Worm (Caenorhabditis elegans): ENCODE measurements around the gene C23H5.12.

Gene C23H5.12

ce11 chrIV:2133431-2133940 lies at the start of gene C23H5.12:
Gene C23H5.12, plus strand, starts transcription at chrIV:2133481.
- TF ChIP-seq lin-13 (GFP tag; optimal IDR thresholded peaks at IDR 0.05) = no peak
- no peak for TF ChIP-seq nhr-76 (tag; optimal IDR thresholded peaks at IDR 0.05)
- no peak for TF ChIP-seq alr-1 (tag; optimal IDR thresholded peaks at IDR 0.05; ENCODE audit: borderline replicate concordance)
- no peak for TF ChIP-seq ceh-8 (GFP tag; optimal IDR thresholded peaks at IDR 0.05)
- no peak for TF ChIP-seq C04F5.9 (tag; optimal IDR thresholded peaks at IDR 0.05)
- no peak for TF ChIP-seq egl-27 (tag; optimal IDR thresholded peaks at IDR 0.05)
- no peak for TF ChIP-seq nhr-12 (tag; optimal IDR thresholded peaks at IDR 0.05)
- TF ChIP-seq swsn-7 (tag; optimal IDR thresholded peaks at IDR 0.05) = no peak
- TF ChIP-seq efl-3 (GFP tag; optimal IDR thresholded peaks at IDR 0.05) = no peak
- TF ChIP-seq efl-1 (optimal IDR thresholded peaks at IDR 0.05) = no peak
- no peak for TF ChIP-seq efl-1 (GFP tag; optimal IDR thresholded peaks at IDR 0.05 in 1 of 2)
- no peak for TF ChIP-seq mef-2 (tag; optimal IDR thresholded peaks at IDR 0.05)
- no peak for TF ChIP-seq sptf-1 (tag; optimal IDR thresholded peaks at IDR 0.05)
- TF ChIP-seq egl-13 (tag; optimal IDR thresholded peaks at IDR 0.05) = no peak
- TF ChIP-seq irx-1 (tag; optimal IDR thresholded peaks at IDR 0.05) = no peak
- TF ChIP-seq nhr-20 (tag; optimal IDR thresholded peaks at IDR 0.05) = no peak
- TF ChIP-seq xbp-1 (tag; optimal IDR thresholded peaks at IDR 0.05) = no peak

DNA sequence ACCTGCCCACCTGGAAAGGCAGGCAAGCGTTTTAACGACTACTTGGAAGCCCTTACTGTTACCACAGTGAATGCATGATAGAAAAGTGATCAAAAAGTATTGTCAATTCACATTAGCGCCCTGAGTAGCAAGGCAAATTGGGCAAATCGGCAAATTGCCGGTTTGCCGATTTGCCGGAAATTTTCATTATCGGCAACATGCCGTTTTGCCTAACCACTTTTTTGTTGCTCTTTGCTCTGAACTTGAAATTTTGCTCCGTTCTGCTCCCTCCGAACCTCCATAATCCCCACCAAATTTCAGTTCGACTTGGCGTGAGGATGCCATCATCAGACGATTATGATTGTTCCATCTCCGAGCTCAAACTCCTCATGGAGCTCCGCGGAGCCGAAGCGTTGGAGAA lies 49.5 kb upstream of the C23H5.12 start, which contains the start of gene mca-2:
Gene mca-2, plus strand, starts transcription at position 301 of the 400 bp plus-strand sequence.
- no peak for TF ChIP-seq ceh-82 (tag; optimal IDR thresholded peaks at IDR 0.05)
- TF ChIP-seq nhr-84 (tag; optimal IDR thresholded peaks at IDR 0.05) = no peak
- TF ChIP-seq ztf-4 (tag; optimal IDR thresholded peaks at IDR 0.05) = no peak
- TF ChIP-seq isw-1 (GFP tag; IDR thresholded peaks at IDR 0.05) = no peak
- no peak for TF ChIP-seq sup-37 (GFP tag; optimal IDR thresholded peaks at IDR 0.05)
- no peak for TF ChIP-seq skn-1 (tag; optimal IDR thresholded peaks at IDR 0.05)
- no peak for TF ChIP-seq rnt-1 (tag; optimal IDR thresholded peaks at IDR 0.05)
- no peak for TF ChIP-seq nhr-71 (tag; optimal IDR thresholded peaks at IDR 0.05)
- TF ChIP-seq unc-86 (tag; optimal IDR thresholded peaks at IDR 0.05) = no peak
- TF ChIP-seq sptf-1 (tag; optimal IDR thresholded peaks at IDR 0.05) = no peak

- TF ChIP-seq nhr-20 (tag; optimal IDR thresholded peaks at IDR 0.05) (no peak), zag-1 (tag; optimal IDR thresholded peaks at IDR 0.05) (no peak), ztf-4 (tag; optimal IDR thresholded peaks at IDR 0.05) (no peak), jun-1 (tag; optimal IDR thresholded peaks at IDR 0.05) (no peak), ceh-82 (tag; optimal IDR thresholded peaks at IDR 0.05) (no peak), lin-15B (tag; optimal IDR thresholded peaks at IDR 0.05) (no peak), ceh-90 (tag; optimal IDR thresholded peaks at IDR 0.05) (no peak), rnt-1 (tag; optimal IDR thresholded peaks at IDR 0.05) (no peak), ces-1 (GFP tag; optimal IDR thresholded peaks at IDR 0.05) (no peak), ztf-11 (tag; optimal IDR thresholded peaks at IDR 0.05) (no peak), nhr-71 (tag; optimal IDR thresholded peaks at IDR 0.05) (no peak), mef-2 (tag; optimal IDR thresholded peaks at IDR 0.05) (no peak), nhr-77 (tag; optimal IDR thresholded peaks at IDR 0.05) (no peak), efl-3 (GFP tag; optimal IDR thresholded peaks at IDR 0.05) (no peak), tlp-1 (tag; optimal IDR thresholded peaks at IDR 0.05) (no peak), C34B4.2 (tag; optimal IDR thresholded peaks at IDR 0.05) (no peak), pax-3 (tag; optimal IDR thresholded peaks at IDR 0.05) (no peak), blmp-1 (tag; optimal IDR thresholded peaks at IDR 0.05) (no peak), sptf-1 (tag; optimal IDR thresholded peaks at IDR 0.05) (no peak), fkh-4 (tag; optimal IDR thresholded peaks at IDR 0.05; ENCODE audit: borderline replicate concordance) (no peak)
These were observed 33.5 kb upstream of the C23H5.12 start, which contains the start of gene C23H5.11 for ce11 chrIV:2099771-2100170. Gene C23H5.11, minus strand, starts transcription at chrIV:2099871.

ce11 chrIV:2102793-2103192 lies 30.5 kb upstream of the C23H5.12 start, which contains the start of gene C23H5.15:
Gene C23H5.15, minus strand, starts transcription at chrIV:2102893.
- TF ChIP-seq efl-1 (optimal IDR thresholded peaks at IDR 0.05) (no peak), efl-1 (GFP tag; optimal IDR thresholded peaks at IDR 0.05 in 1 of 2) (peak in 1 of 2 experiments; percentile 46), ceh-90 (tag; optimal IDR thresholded peaks at IDR 0.05) (no peak)
